Worm (Caenorhabditis elegans): Measurements from ENCODE around the gene dsh-1.

The dsh-1 gene

ce11 chrII:5237699-5238098, 12.5 kb upstream of the dsh-1 start (continued):
- peak; percentile 53; the same call in 1 of the 2 replicates for TF ChIP-seq ekl-4 (GFP tag; IDR thresholded peaks at IDR 0.05)
- peak; percentile 1 for TF ChIP-seq nhr-90 (tag; optimal IDR thresholded peaks at IDR 0.05)
- no peak for TF ChIP-seq Y53G8AR.9 (GFP tag; conservative IDR thresholded peaks at IDR 0.05)
- peak; percentile 64; the same call in 1 of the 2 replicates for TF ChIP-seq dox-1 (GFP tag; IDR thresholded peaks at IDR 0.05)
- peak; percentile 61 for TF ChIP-seq rpc-1 (optimal IDR thresholded peaks at IDR 0.05)
- TF ChIP-seq rpc-1 (tag; optimal IDR thresholded peaks at IDR 0.05): peak; percentile 75
- no peak for TF ChIP-seq mcd-1 (GFP tag; IDR thresholded peaks at IDR 0.05)
- peak; percentile 54 for TF ChIP-seq D2030.7 (GFP tag; IDR thresholded peaks at IDR 0.05)
- TF ChIP-seq mel-28 (tag; optimal IDR thresholded peaks at IDR 0.05; ENCODE audit: borderline replicate concordance): no peak
- TF ChIP-seq ZK185.1 (tag; optimal IDR thresholded peaks at IDR 0.05; ENCODE audit: poor library complexity, severe bottlenecking): peak; percentile 46
- no peak for TF ChIP-seq dpff-1 (tag; optimal IDR thresholded peaks at IDR 0.05)
- peak; percentile 82 for TF ChIP-seq B0261.1 (tag; optimal IDR thresholded peaks at IDR 0.05)
- 0 out of 2 replicates have a peak, but pooled peaks have one; percentile 28 for TF ChIP-seq Y79H2A.3 (GFP tag; conservative IDR thresholded peaks at IDR 0.05)
- TF ChIP-seq him-1 (tag; optimal IDR thresholded peaks at IDR 0.05): peak; percentile 70
- TF ChIP-seq lin-54 (GFP tag; optimal IDR thresholded peaks at IDR 0.05): no peak
- no peak for TF ChIP-seq atf-7 (tag; optimal IDR thresholded peaks at IDR 0.05)
- peak; percentile 64; the same call in 1 of the 2 replicates for TF ChIP-seq ztf-25 (GFP tag; IDR thresholded peaks at IDR 0.05)
- peak; percentile 66; the same call in 1 of the 2 replicates for TF ChIP-seq lin-26 (GFP tag; IDR thresholded peaks at IDR 0.05)
- TF ChIP-seq hmg-20 (GFP tag; IDR thresholded peaks at IDR 0.05): no peak
- TF ChIP-seq ztf-18 (tag; optimal IDR thresholded peaks at IDR 0.05): peak; percentile 4

- no peak for TF ChIP-seq pha-4 (tag; optimal IDR thresholded peaks at IDR 0.05)
- peak; percentile 66 for TF ChIP-seq nhr-80 (tag; optimal IDR thresholded peaks at IDR 0.05)
- TF ChIP-seq ztf-25 (GFP tag; IDR thresholded peaks at IDR 0.05): no peak
- TF ChIP-seq ceh-58 (GFP tag; IDR thresholded peaks at IDR 0.05): no peak
- no peak for TF ChIP-seq sdz-38 (tag; optimal IDR thresholded peaks at IDR 0.05)
- TF ChIP-seq F39B2.1 (GFP tag; IDR thresholded peaks at IDR 0.05): no peak
- no peak for TF ChIP-seq xnd-1 (tag; optimal IDR thresholded peaks at IDR 0.05)
Observed at ce11 chrII:5235758-5236157, 10.6 kb upstream of the dsh-1 start, which contains the start of gene pho-1. TSS of gene pho-1 (minus strand) at chrII:5235846.

ce11 chrII:5234728-5235127, 9.5 kb upstream of the dsh-1 start:
- TF ChIP-seq nhr-80 (tag; optimal IDR thresholded peaks at IDR 0.05): peak; percentile 52
- no peak for TF ChIP-seq Y53F4B.3 (GFP tag; IDR thresholded peaks at IDR 0.05)
- no peak for TF ChIP-seq cebp-1 (GFP tag; IDR thresholded peaks at IDR 0.05)
- TF ChIP-seq cebp-1 (tag; optimal IDR thresholded peaks at IDR 0.05): peak; percentile 74
- no peak for TF ChIP-seq let-607 (tag; optimal IDR thresholded peaks at IDR 0.05)

- TF ChIP-seq ztf-3 (GFP tag; optimal IDR thresholded peaks at IDR 0.05): no peak
- no peak for TF ChIP-seq Y53F4B.3 (GFP tag; IDR thresholded peaks at IDR 0.05)
- no peak for TF ChIP-seq nhr-120 (GFP tag; IDR thresholded peaks at IDR 0.05)
- no peak for TF ChIP-seq dpl-1 (GFP tag; optimal IDR thresholded peaks at IDR 0.05)
- no peak for TF ChIP-seq lsy-27 (tag; optimal IDR thresholded peaks at IDR 0.05; ENCODE audit: borderline replicate concordance, insufficient read depth)
- no peak for TF ChIP-seq xnd-1 (tag; optimal IDR thresholded peaks at IDR 0.05)
- no peak for TF ChIP-seq lin-35 (GFP tag; optimal IDR thresholded peaks at IDR 0.05)
- no peak for TF ChIP-seq Y95B8A.8 (GFP tag; IDR thresholded peaks at IDR 0.05)
- TF ChIP-seq mes-4 (tag; optimal IDR thresholded peaks at IDR 0.05): no peak
- no peak for TF ChIP-seq nhr-27 (tag; optimal IDR thresholded peaks at IDR 0.05)
- no peak for TF ChIP-seq zim-3 (tag; optimal IDR thresholded peaks at IDR 0.05)
- no peak for TF ChIP-seq egl-44 (GFP tag; IDR thresholded peaks at IDR 0.05)
- no peak for TF ChIP-seq dpff-1 (tag; optimal IDR thresholded peaks at IDR 0.05)
- TF ChIP-seq F57C9.4 (tag; optimal IDR thresholded peaks at IDR 0.05): no peak
- TF ChIP-seq ztf-18 (tag; optimal IDR thresholded peaks at IDR 0.05): no peak
- no peak for TF ChIP-seq egl-18 (GFP tag; IDR thresholded peaks at IDR 0.05)
- no peak for TF ChIP-seq K12H6.12 (tag; optimal IDR thresholded peaks at IDR 0.05)
Observed at ce11 chrII:5231111-5231510, 5.9 kb upstream of the dsh-1 start, which contains the start of gene EGAP2.1. TSS of gene EGAP2.1 (plus strand) at chrII:5231411.

Measured in whole organism, young adult.